Fruit fly (Drosophila melanogaster) whole organism, embryonic: Measurements from ENCODE around the gene TbCMF46.

Experiments used
- Bdp1 ChIP-seq: fragments of 200-800 bp; sonication (Bioruptor generic); optimal IDR thresholded peaks from 3 replicates; lab custom pipeline; 2016; ENCODE audit warnings: missing biosample characterization, missing genetic modification characterization
- C15 ChIP-seq: fragments of 200-800 bp; sonication (Bioruptor generic); IDR thresholded peaks from 3 replicates; pipeline ENCODE4 v1.3.6; 2022; ENCODE audit warnings: missing biosample characterization, missing genetic modification characterization
- CG12155 ChIP-seq: fragments of 200-800 bp; sonication (Bioruptor generic); optimal IDR thresholded peaks from 3 replicates; lab custom pipeline; 2016; ENCODE audit warnings: missing biosample characterization, missing genetic modification characterization
- CG12744 ChIP-seq: fragments of 200-800 bp; sonication (Bioruptor generic); optimal IDR thresholded peaks from 2 replicates; lab custom pipeline; 2016; ENCODE audit warnings: missing biosample characterization, missing genetic modification characterization
- CG14860 ChIP-seq: fragments of 200-800 bp; sonication (Bioruptor generic); IDR thresholded peaks from 3 replicates; pipeline ENCODE4 v1.3.6; 2022; ENCODE audit warnings: missing biosample characterization, missing genetic modification characterization; ENCODE audit not compliant: partially characterized antibody
- CG15514 ChIP-seq: fragments of 200-800 bp; sonication (Bioruptor generic); optimal IDR thresholded peaks from 3 replicates; lab custom pipeline; 2017; ENCODE audit warnings: missing biosample characterization, missing genetic modification characterization, mild to moderate bottlenecking, moderate library complexity, missing genetic modification reagents
- CG16779 ChIP-seq: fragments of 200-800 bp; sonication (Bioruptor generic); IDR thresholded peaks from 2 replicates; pipeline ENCODE4 v1.3.6; 2022; ENCODE audit warnings: missing biosample characterization, missing genetic modification characterization
- CG17912 ChIP-seq: fragments of 200-800 bp; sonication (Bioruptor generic); optimal IDR thresholded peaks from 2 replicates; lab custom pipeline; 2018; ENCODE audit warnings: missing biosample characterization, mild to moderate bottlenecking, missing genetic modification characterization
- CG1832 ChIP-seq: fragments of 200-800 bp; sonication (Bioruptor generic); optimal IDR thresholded peaks from 2 replicates; lab custom pipeline; 2017; ENCODE audit warnings: missing biosample characterization, mild to moderate bottlenecking, missing genetic modification characterization, inconsistent platforms
- CG18764 ChIP-seq: fragments of 200-800 bp; sonication (Bioruptor generic); optimal IDR thresholded peaks from 3 replicates; lab custom pipeline; 2016; ENCODE audit warnings: missing biosample characterization, missing genetic modification characterization
- CG33213 ChIP-seq: fragments of 200-800 bp; sonication (Bioruptor generic); optimal IDR thresholded peaks from 3 replicates; lab custom pipeline; 2016; ENCODE audit warnings: missing biosample characterization, missing genetic modification characterization
- CG33557 ChIP-seq: fragments of 200-800 bp; sonication (Bioruptor generic); optimal IDR thresholded peaks from 2 replicates; lab custom pipeline; 2019; ENCODE audit warnings: missing biosample characterization, mild to moderate bottlenecking, missing genetic modification characterization, moderate library complexity
- CG34422 ChIP-seq: fragments of 200-800 bp; sonication (Bioruptor generic); IDR thresholded peaks from 3 replicates; pipeline ENCODE4 v1.3.6; 2022; ENCODE audit warnings: missing biosample characterization, missing genetic modification characterization
- CG3726 ChIP-seq: fragments of 200-800 bp; sonication (Bioruptor generic); IDR thresholded peaks from 3 replicates; pipeline ENCODE4, ENCODE4 v1.3.6; 2022; ENCODE audit warnings: missing biosample characterization, missing genetic modification characterization
- CG4404 ChIP-seq: fragments of 200-800 bp; sonication (Bioruptor generic); IDR thresholded peaks from 2 replicates; pipeline ENCODE4 v1.3.6; 2022; ENCODE audit warnings: missing biosample characterization, missing genetic modification characterization
- CG4820 ChIP-seq: fragments of 200-800 bp; sonication (Bioruptor generic); optimal IDR thresholded peaks from 3 replicates; lab custom pipeline; 2016; ENCODE audit warnings: missing biosample characterization, missing genetic modification characterization
- CG6654 ChIP-seq: fragments of 200-800 bp; sonication (Bioruptor generic); optimal IDR thresholded peaks from 2 replicates; lab custom pipeline; 2017; ENCODE audit warnings: missing biosample characterization, mild to moderate bottlenecking, missing genetic modification characterization
- CG7372 ChIP-seq: fragments of 200-800 bp; sonication (Bioruptor generic); IDR thresholded peaks from 2 replicates; pipeline ENCODE4 v1.3.6; 2022; ENCODE audit warnings: missing biosample characterization, missing genetic modification characterization
- CG8388 ChIP-seq: fragments of 200-800 bp; sonication (Bioruptor generic); optimal IDR thresholded peaks from 2 replicates; lab custom pipeline; 2019; ENCODE audit warnings: missing biosample characterization, mild to moderate bottlenecking, missing genetic modification characterization, moderate library complexity
- CG9215 ChIP-seq: fragments of 200-800 bp; sonication (Bioruptor generic); IDR thresholded peaks from 2 replicates; pipeline ENCODE4 v1.3.6; 2022; ENCODE audit warnings: missing biosample characterization, missing genetic modification characterization
- CkIIα-i1 ChIP-seq: fragments of 200-800 bp; sonication (Bioruptor generic); IDR thresholded peaks from 2 replicates; pipeline ENCODE4 v1.3.6; 2022; ENCODE audit warnings: missing biosample characterization, missing genetic modification characterization
- D ChIP-seq, 2 experiments: fragments of 200-800 bp in 1 of 2; fragments of >200 bp in 1 of 2; sonication (Bioruptor generic) in 1 of 2; optimal IDR thresholded peaks; 2 replicates in 1 of 2; 3 replicates in 1 of 2; lab custom pipeline; 2017; ENCODE audit warnings: mild to moderate bottlenecking in 1 of 2, missing biosample characterization in 1 of 2, missing genetic modification characterization in 1 of 2, missing genetic modification reagents in 1 of 2
- Doc2 ChIP-seq: fragments of 200-800 bp; sonication (Bioruptor generic); IDR thresholded peaks from 2 replicates; pipeline ENCODE4 v1.3.6; 2022; ENCODE audit warnings: missing biosample characterization, missing genetic modification characterization
- Eip74EF ChIP-seq, 2 experiments: fragments of 200-800 bp in 1 of 2; fragments of >200 bp in 1 of 2; sonication (Bioruptor generic) in 1 of 2; optimal IDR thresholded peaks; 2 replicates each; lab custom pipeline; 2017 to 2019; ENCODE audit warnings: missing biosample characterization in 2 of 2, missing genetic modification characterization in 2 of 2, mild to moderate bottlenecking in 1 of 2, moderate library complexity in 1 of 2
- Elba2 ChIP-seq: fragments of 200-800 bp; sonication (Bioruptor generic); optimal IDR thresholded peaks from 3 replicates; lab custom pipeline; 2016; ENCODE audit warnings: missing biosample characterization, missing genetic modification characterization
- Fer3 ChIP-seq: fragments of 200-800 bp; sonication (Bioruptor generic); optimal IDR thresholded peaks from 2 replicates; lab custom pipeline; 2018; ENCODE audit warnings: missing biosample characterization, mild to moderate bottlenecking, missing genetic modification characterization, moderate library complexity
- HmgD ChIP-seq: fragments of 200-800 bp; sonication (Bioruptor generic); optimal IDR thresholded peaks from 3 replicates; lab custom pipeline; 2016; ENCODE audit warnings: missing biosample characterization, missing genetic modification characterization
- HmgZ ChIP-seq: fragments of 200-800 bp; sonication (Bioruptor generic); optimal IDR thresholded peaks from 2 replicates; lab custom pipeline; 2018; ENCODE audit warnings: missing biosample characterization, mild to moderate bottlenecking, missing genetic modification characterization
- Lim3 ChIP-seq: fragments of 200-800 bp; sonication (Bioruptor generic); IDR thresholded peaks from 2 replicates; pipeline ENCODE4 v1.3.6; 2022; ENCODE audit warnings: missing biosample characterization, missing genetic modification characterization
- Max ChIP-seq: fragments of 200-800 bp; sonication (Bioruptor generic); optimal IDR thresholded peaks from 2 replicates; lab custom pipeline; 2016; ENCODE audit warnings: missing biosample characterization, mild to moderate bottlenecking, missing genetic modification characterization
- Meics ChIP-seq: fragments of 200-800 bp; sonication (Bioruptor generic); optimal IDR thresholded peaks from 2 replicates; lab custom pipeline; 2017; ENCODE audit warnings: missing biosample characterization, mild to moderate bottlenecking, missing genetic modification characterization
- Mrtf ChIP-seq: fragments of 200-800 bp; sonication (Bioruptor generic); IDR thresholded peaks from 3 replicates; pipeline ENCODE4 v1.3.6; 2022; ENCODE audit warnings: missing biosample characterization, missing genetic modification characterization
- NfI ChIP-seq: fragments of 200-800 bp; sonication (Bioruptor generic); optimal IDR thresholded peaks from 3 replicates; lab custom pipeline; 2018; ENCODE audit warnings: missing biosample characterization, mild to moderate bottlenecking, missing genetic modification characterization, moderate library complexity
- Ravus ChIP-seq: fragments of 200-800 bp; sonication (Bioruptor generic); IDR thresholded peaks from 2 replicates; pipeline ENCODE4 v1.3.6; 2022; ENCODE audit warnings: missing biosample characterization, missing genetic modification characterization
- Trl ChIP-seq, 3 experiments: fragments of >200 bp in 2 of 3; fragments of 200-800 bp in 1 of 3; sonication (Bioruptor generic) in 1 of 3; optimal IDR thresholded peaks; 2 replicates in 1 of 3; 3 replicates in 2 of 3; lab custom pipeline; 2016 to 2017; ENCODE audit warnings: missing biosample characterization in 1 of 3, missing genetic modification characterization in 1 of 3
- Xbp1 ChIP-seq: fragments of 200-800 bp; sonication (Bioruptor generic); optimal IDR thresholded peaks from 3 replicates; lab custom pipeline; 2016; ENCODE audit warnings: missing biosample characterization, mild to moderate bottlenecking, missing genetic modification characterization
- Xrp1 ChIP-seq: fragments of 200-800 bp; sonication (Bioruptor generic); IDR thresholded peaks from 2 replicates; pipeline ENCODE4 v1.3.6; 2022; ENCODE audit warnings: missing biosample characterization, missing genetic modification characterization
- chn ChIP-seq: fragments of 200-800 bp; sonication (Bioruptor generic); optimal IDR thresholded peaks from 2 replicates; lab custom pipeline; 2016; ENCODE audit warnings: missing biosample characterization, missing genetic modification characterization
- croc ChIP-seq: fragments of 200-800 bp; sonication (Bioruptor generic); conservative IDR thresholded peaks from 3 replicates; pipeline ENCODE4 v1.3.6; 2022; ENCODE audit warnings: missing biosample characterization, missing genetic modification characterization
- danr ChIP-seq: fragments of 200-800 bp; sonication (Bioruptor generic); IDR thresholded peaks from 2 replicates; pipeline ENCODE4 v1.3.6; 2022; ENCODE audit warnings: missing biosample characterization, missing genetic modification characterization
- dati ChIP-seq: fragments of 200-800 bp; sonication (Bioruptor generic); IDR thresholded peaks from 2 replicates; pipeline ENCODE4 v1.3.6; 2022; ENCODE audit warnings: missing biosample characterization, missing genetic modification characterization
- exex ChIP-seq: fragments of 200-800 bp; sonication (Bioruptor generic); optimal IDR thresholded peaks from 4 replicates; lab custom pipeline; 2018; ENCODE audit warnings: missing biosample characterization, mild to moderate bottlenecking, missing genetic modification characterization, moderate library complexity
- fd3F ChIP-seq: fragments of 200-800 bp; sonication (Bioruptor generic); optimal IDR thresholded peaks from 2 replicates; lab custom pipeline; 2018; ENCODE audit warnings: missing biosample characterization, mild to moderate bottlenecking, missing genetic modification characterization, moderate library complexity
- fru ChIP-seq: fragments of >200 bp; optimal IDR thresholded peaks from 2 replicates; lab custom pipeline; 2017
- gsb-n ChIP-seq: fragments of 200-800 bp; sonication (Bioruptor generic); optimal IDR thresholded peaks from 3 replicates; lab custom pipeline; 2018; ENCODE audit warnings: missing biosample characterization, mild to moderate bottlenecking, missing genetic modification characterization
- hbn ChIP-seq: fragments of 200-800 bp; sonication (Bioruptor generic); IDR thresholded peaks from 2 replicates; pipeline ENCODE4 v1.3.6; 2022; ENCODE audit warnings: missing biosample characterization, missing genetic modification characterization; ENCODE audit not compliant: partially characterized antibody
- klu ChIP-seq: fragments of 200-800 bp; sonication (Bioruptor generic); IDR thresholded peaks from 2 replicates; pipeline ENCODE4 v1.3.6; 2022; ENCODE audit warnings: missing biosample characterization, missing genetic modification characterization
- slbo ChIP-seq: fragments of 200-800 bp; sonication (Bioruptor generic); IDR thresholded peaks from 2 replicates; pipeline ENCODE4 v1.3.6; 2022; ENCODE audit warnings: missing biosample characterization, missing genetic modification characterization
- vfl ChIP-seq: fragments of 200-800 bp; sonication (Bioruptor generic); optimal IDR thresholded peaks from 2 replicates; lab custom pipeline; 2016; ENCODE audit warnings: missing biosample characterization, missing genetic modification characterization
- vnd ChIP-seq: fragments of 200-800 bp; sonication (Bioruptor generic); IDR thresholded peaks from 3 replicates; pipeline ENCODE4 v1.3.6; 2022; ENCODE audit warnings: missing biosample characterization, missing genetic modification characterization; ENCODE audit not compliant: partially characterized antibody
- z ChIP-seq: fragments of 200-800 bp; sonication (Bioruptor generic); IDR thresholded peaks from 3 replicates; pipeline ENCODE4 v1.3.6; 2022; ENCODE audit warnings: missing biosample characterization, missing genetic modification characterization

The TbCMF46 gene

DNA sequence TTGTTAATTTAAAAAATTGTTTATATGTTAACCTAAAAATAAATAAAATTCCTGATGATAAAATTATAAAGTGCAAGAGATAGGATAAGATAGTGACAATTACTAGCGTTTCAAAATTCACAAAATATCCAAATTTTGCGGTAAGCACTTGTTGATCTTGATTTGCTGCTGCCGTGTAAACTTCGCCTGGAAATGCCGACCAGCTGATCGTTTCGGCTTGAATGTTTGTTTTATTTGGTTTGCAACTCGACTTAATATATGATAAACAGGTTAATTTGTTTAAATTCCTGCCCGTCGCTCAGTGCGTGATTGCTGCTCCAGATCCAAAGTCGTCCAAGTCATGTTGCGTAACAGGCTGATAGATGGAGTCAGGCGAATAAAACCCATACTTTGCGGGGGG is 3.3 kb downstream of the TbCMF46 start, which contains the start of gene CG4592 (continued):
- TF ChIP-seq CG9215 (no peak), C15 (GFP tag; lab: Robert Waterston, UW) (no peak), CG14860 (GFP tag; lab: Robert Waterston, UW) (no peak), CG12744 (peak; percentile 22), Lim3 (GFP tag; lab: Robert Waterston, UW) (no peak), CG3726 (no peak), CG17912 (GFP tag; lab: Kevin White, UChicago) (no peak), slbo (peak; percentile 62), dati (GFP tag; lab: Robert Waterston, UW) (0 out of 2 replicates have a peak, but pooled peaks have one; percentile 35), Max (GFP tag; lab: Kevin White, UChicago) (peak; percentile 7), vfl (peak; percentile 60), Elba2 (GFP tag; lab: Kevin White, UChicago) (no peak), Xrp1 (peak; percentile 69), fru (no peak), chn (GFP tag; lab: Kevin White, UChicago) (peak; percentile 42), Trl (optimal IDR thresholded peaks at IDR 0.05; lab: Kevin White, UChicago) (no peak), Trl (GFP tag; optimal IDR thresholded peaks at IDR 0.05; lab: Kevin White, UChicago) (no peak), CG4404 (GFP tag; lab: Robert Waterston, UW) (no peak), croc (GFP tag; lab: Robert Waterston, UW) (no peak), Meics (GFP tag; lab: Kevin White, UChicago) (peak; percentile 70), z (GFP tag; lab: Robert Waterston, UW) (no peak), CG4820 (GFP tag; lab: Kevin White, UChicago) (peak; percentile 99), Xbp1 (GFP tag; lab: Kevin White, UChicago) (peak; percentile 64), Bdp1 (peak; percentile 18), CG1832 (GFP tag; lab: Kevin White, UChicago) (no peak), danr (peak; percentile 11; the same call in 1 of the 2 replicates), CG16779 (no peak), CG7372 (no peak), CkIIα-i1 (no peak), fd3F (GFP tag; lab: Kevin White, UChicago) (peak; percentile 42), HmgZ (tag; lab: Kevin White, UChicago) (peak; percentile 63), CG8388 (GFP tag; lab: Kevin White, UChicago) (no peak), hbn (GFP tag; lab: Robert Waterston, UW) (no peak), klu (no peak), Ravus (GFP tag; lab: Robert Waterston, UW) (no peak), Eip74EF (GFP tag; optimal IDR thresholded peaks at IDR 0.05; lab: Kevin White, UChicago) (no peak), Mrtf (GFP tag; lab: Robert Waterston, UW) (peak; percentile 31; the same call in 2 of the 3 replicates), vnd (no peak), HmgD (GFP tag; lab: Kevin White, UChicago) (no peak), exex (tag; lab: Kevin White, UChicago) (peak; percentile 52), CG12155 (GFP tag; lab: Kevin White, UChicago) (peak; percentile 53), CG33213 (peak; percentile 12), Fer3 (tag; lab: Kevin White, UChicago) (peak; percentile 67), CG6654 (GFP tag; lab: Kevin White, UChicago) (peak; percentile 22), Doc2 (GFP tag; lab: Robert Waterston, UW) (no peak), CG15514 (GFP tag; lab: Kevin White, UChicago) (peak; percentile 46), NfI (peak; percentile 65), CG34422 (peak; percentile 11; the same call in 1 of the 3 replicates), CG33557 (GFP tag; lab: Kevin White, UChicago) (no peak), D (optimal IDR thresholded peaks at IDR 0.05; lab: Kevin White, UChicago) (no peak), D (GFP tag; optimal IDR thresholded peaks at IDR 0.05; lab: Kevin White, UChicago) (no peak), gsb-n (tag; lab: Kevin White, UChicago) (no peak), CG18764 (GFP tag; lab: Kevin White, UChicago) (no peak)
